Worm (Caenorhabditis elegans): ENCODE data around the gene sru-42.
"Not testable (repeated sequence)": the region's sequence is repeated elsewhere in the genome, so short reads cannot be mapped to it uniquely, and the experiment has no call there.

sru-42 gene

DNA sequence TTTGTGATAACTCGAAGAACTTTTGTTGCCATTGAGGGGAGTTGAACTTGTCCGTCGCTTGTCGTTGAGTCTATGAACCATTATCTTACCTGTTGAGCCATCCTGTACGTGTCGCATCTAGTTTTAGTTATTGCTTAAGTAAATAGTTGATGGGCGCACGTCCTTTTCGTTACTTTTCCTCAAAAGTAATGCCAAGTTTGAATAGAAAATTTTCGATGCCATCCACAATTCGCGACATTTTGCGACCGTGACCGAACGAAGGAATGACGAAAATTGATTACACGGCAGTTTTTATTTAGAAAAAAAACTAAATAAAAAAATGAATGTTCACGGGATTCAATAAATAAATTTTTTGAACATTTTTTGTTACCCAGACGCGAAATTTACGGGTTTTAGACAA, 17.9 kb downstream of the sru-42 start, which contains the start of gene F53E4.1:
Gene F53E4.1, minus strand, starts transcription at position 101 of the 400 bp plus-strand sequence.
- TF ChIP-seq pat-9, hlh-6, ceh-24 (tag; optimal IDR thresholded peaks at IDR 0.05): not testable (repeated sequence)

DNA sequence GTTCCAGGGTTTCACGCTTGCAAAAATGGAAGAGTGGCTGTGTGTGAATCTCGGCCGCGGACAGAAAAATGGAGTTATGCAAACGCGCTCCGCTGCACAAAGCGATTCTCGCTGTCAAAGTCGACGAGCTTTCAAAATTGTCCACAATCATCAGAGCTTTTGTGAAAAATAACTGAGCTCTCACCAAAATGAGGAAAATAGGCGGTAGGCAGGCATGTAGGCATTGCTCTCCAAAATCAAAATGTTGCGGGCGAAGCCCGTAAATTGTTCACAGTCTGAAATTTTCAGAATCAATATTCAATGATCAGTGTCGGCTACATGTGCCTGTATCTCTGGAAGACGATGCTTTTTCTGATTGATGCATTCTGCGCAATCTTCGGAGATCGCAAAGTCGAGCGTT, 18.6 kb downstream of the sru-42 start, which contains the start of gene K06B4.4:
Gene K06B4.4, plus strand, starts transcription at position 301 of the 400 bp plus-strand sequence.
- TF ChIP-seq hlh-13 (GFP tag; optimal IDR thresholded peaks at IDR 0.05) (no peak), dve-1 (tag; optimal IDR thresholded peaks at IDR 0.05) (no peak), ceh-2 (tag; optimal IDR thresholded peaks at IDR 0.05) (no peak), sox-4 (tag; optimal IDR thresholded peaks at IDR 0.05) (no peak), elt-2 (tag; optimal IDR thresholded peaks at IDR 0.05) (no peak), hlh-8 (tag; optimal IDR thresholded peaks at IDR 0.05) (no peak), C38D4.7 (GFP tag; optimal IDR thresholded peaks at IDR 0.05) (no peak), unc-42 (tag; optimal IDR thresholded peaks at IDR 0.05) (no peak), ceh-34 (tag; optimal IDR thresholded peaks at IDR 0.05) (no peak), odd-2 (tag; optimal IDR thresholded peaks at IDR 0.05) (no peak), pax-1 (tag; optimal IDR thresholded peaks at IDR 0.05) (no peak), npax-4 (tag; optimal IDR thresholded peaks at IDR 0.05) (no peak)

DNA sequence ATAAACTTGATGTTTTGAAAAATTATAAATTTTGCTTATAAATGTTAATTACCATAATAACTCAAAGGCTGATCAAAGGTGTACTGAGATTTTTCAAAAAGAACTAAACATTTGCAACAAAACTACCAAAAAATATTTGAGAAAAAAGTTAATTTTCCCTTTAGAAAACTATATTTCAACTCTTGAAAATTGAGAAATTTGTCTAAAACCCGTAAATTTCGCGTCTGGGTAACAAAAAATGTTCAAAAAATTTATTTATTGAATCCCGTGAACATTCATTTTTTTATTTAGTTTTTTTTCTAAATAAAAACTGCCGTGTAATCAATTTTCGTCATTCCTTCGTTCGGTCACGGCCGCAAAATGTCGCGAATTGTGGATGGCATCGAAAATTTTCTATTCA, 19.9 kb downstream of the sru-42 start, which contains the start of gene K06B4.15:
Gene K06B4.15, plus strand, starts transcription at position 301 of the 400 bp plus-strand sequence.
- TF ChIP-seq K09A11.1 (tag; optimal IDR thresholded peaks at IDR 0.05; ENCODE audit: insufficient read depth); ceh-48 (tag; optimal IDR thresholded peaks at IDR 0.05); odd-2 (tag; optimal IDR thresholded peaks at IDR 0.05): not testable (repeated sequence)

DNA sequence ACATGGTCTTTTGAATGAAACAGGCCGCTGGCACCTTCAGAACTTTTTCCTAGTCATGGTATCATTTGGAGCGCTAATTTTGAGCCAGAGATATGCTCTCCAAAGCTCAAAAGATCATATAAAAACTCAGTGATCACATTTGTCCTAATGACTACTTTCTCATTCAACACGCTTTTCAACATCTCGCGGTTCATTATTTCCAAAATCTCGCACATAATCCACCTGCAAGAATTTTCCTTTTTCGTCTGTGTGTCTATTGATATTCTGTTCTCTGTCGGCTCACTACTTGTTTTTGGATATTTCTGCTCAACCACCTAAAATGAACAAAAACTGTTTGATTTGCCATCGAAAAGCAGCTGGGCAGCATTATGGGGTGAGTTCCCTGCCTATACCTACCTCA, 23.4 kb downstream of the sru-42 start, which contains the start of gene nhr-51:
Gene nhr-51, plus strand, starts transcription at position 301 of the 400 bp plus-strand sequence.
- no peak for TF ChIP-seq nfya-1 (tag; optimal IDR thresholded peaks at IDR 0.05)
- no peak for TF ChIP-seq ceh-34 (tag; optimal IDR thresholded peaks at IDR 0.05)
- no peak for TF ChIP-seq pros-1 (tag; optimal IDR thresholded peaks at IDR 0.05)
- no peak for TF ChIP-seq ceh-18 (tag; optimal IDR thresholded peaks at IDR 0.05)
- no peak for TF ChIP-seq C38D4.7 (GFP tag; optimal IDR thresholded peaks at IDR 0.05)
- TF ChIP-seq K09A11.1 (tag; optimal IDR thresholded peaks at IDR 0.05; ENCODE audit: insufficient read depth) = no peak
- no peak for TF ChIP-seq ceh-2 (tag; optimal IDR thresholded peaks at IDR 0.05)
- TF ChIP-seq pqm-1 (tag; optimal IDR thresholded peaks at IDR 0.05) = no peak
- no peak for TF ChIP-seq npax-4 (tag; optimal IDR thresholded peaks at IDR 0.05)
- TF ChIP-seq ref-2 (tag; optimal IDR thresholded peaks at IDR 0.05) = no peak

DNA sequence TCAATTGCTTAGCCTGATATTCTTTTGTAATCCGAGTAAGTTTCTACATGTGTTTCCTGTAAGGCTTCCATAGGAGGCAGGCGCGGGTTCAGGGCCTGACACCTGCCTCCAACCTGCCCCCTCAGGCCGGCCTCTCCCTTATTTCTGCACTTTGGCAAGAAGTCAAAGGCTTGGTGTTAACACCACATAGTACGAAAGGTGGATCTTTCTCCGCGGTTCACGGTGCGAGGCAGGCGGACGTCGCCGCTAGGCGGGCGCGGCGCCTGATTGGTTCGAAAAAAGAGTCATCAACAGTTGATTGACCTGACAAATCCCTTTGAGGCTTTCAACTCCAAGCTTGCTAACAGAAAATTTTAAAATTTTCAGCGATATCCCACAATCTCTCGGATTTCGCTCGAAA, 24.6 kb downstream of the sru-42 start:
- TF ChIP-seq nfya-1 (tag; optimal IDR thresholded peaks at IDR 0.05) (no peak), pax-1 (tag; optimal IDR thresholded peaks at IDR 0.05) (no peak), tbx-7 (tag; optimal IDR thresholded peaks at IDR 0.05) (no peak), ama-1 (optimal IDR thresholded peaks at IDR 0.05) (no peak), fkh-10 (GFP tag; optimal IDR thresholded peaks at IDR 0.05) (no peak), nhr-11 (tag; optimal IDR thresholded peaks at IDR 0.05) (no peak), K02D7.2 (tag; optimal IDR thresholded peaks at IDR 0.05) (no peak), T23F11.4 (GFP tag; optimal IDR thresholded peaks at IDR 0.05) (no peak)

DNA sequence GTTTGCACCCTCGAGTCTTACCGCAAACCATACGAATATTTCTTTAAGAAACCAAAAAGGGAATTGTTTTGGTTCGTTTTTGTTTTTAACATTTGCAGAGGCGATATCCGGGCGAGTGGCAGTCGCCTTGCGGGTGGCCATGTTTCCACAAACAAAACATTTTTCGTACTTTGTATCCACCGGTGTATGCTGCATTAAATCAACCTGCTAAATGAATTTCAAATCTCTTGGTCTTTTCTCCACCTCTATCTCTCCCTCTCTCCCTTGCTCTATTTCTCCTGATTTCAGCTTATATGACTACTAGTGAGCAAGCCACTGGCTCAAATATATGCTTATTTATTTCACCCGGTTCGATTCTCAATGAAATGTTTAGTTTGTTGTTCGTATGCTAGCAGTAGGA, 27.0 kb downstream of the sru-42 start, which contains the start of gene nhr-52:
Gene nhr-52, plus strand, starts transcription at position 301 of the 400 bp plus-strand sequence.
- TF ChIP-seq ceh-30 (tag; optimal IDR thresholded peaks at IDR 0.05) = no peak
- no peak for TF ChIP-seq ceh-19 (GFP tag; optimal IDR thresholded peaks at IDR 0.05)
- TF ChIP-seq ceh-9 (tag; optimal IDR thresholded peaks at IDR 0.05) = no peak
- no peak for TF ChIP-seq npax-4 (tag; optimal IDR thresholded peaks at IDR 0.05)
- no peak for TF ChIP-seq mec-3 (tag; optimal IDR thresholded peaks at IDR 0.05; ENCODE audit: borderline replicate concordance)
- TF ChIP-seq nhr-232 (tag; optimal IDR thresholded peaks at IDR 0.05) = no peak
- no peak for TF ChIP-seq sox-4 (tag; optimal IDR thresholded peaks at IDR 0.05)

All from whole organism, late embryonic.